Worm (Caenorhabditis elegans) whole organism, young adult: Measurements from ENCODE around the gene ints-7.

Experiments
- B0019.2 ChIP-seq: fragments of 200-800 bp; sonication (Bioruptor generic); conservative IDR thresholded peaks from 2 replicates; pipeline ENCODE4 v1.3.6; 2022; ENCODE audit warnings: missing genetic modification reagents, missing genetic modification characterization, missing compliant biosample characterization
- B0261.1 ChIP-seq: sonication (generic microtip); optimal IDR thresholded peaks from 2 replicates; lab custom pipeline; 2016; ENCODE audit warnings: mild to moderate bottlenecking, missing genetic modification characterization, moderate library complexity, missing compliant biosample characterization
- B0336.3 ChIP-seq: fragments of 200-800 bp; sonication (Bioruptor generic); IDR thresholded peaks from 2 replicates; pipeline ENCODE4 v1.3.6; 2022; ENCODE audit warnings: missing genetic modification characterization, missing compliant biosample characterization
- F10E7.11 ChIP-seq: sonication (generic microtip); optimal IDR thresholded peaks from 2 replicates; lab custom pipeline; 2017; ENCODE audit warnings: mild to moderate bottlenecking, missing genetic modification characterization, moderate library complexity, missing compliant biosample characterization
- F22D6.2 ChIP-seq: sonication (generic microtip); optimal IDR thresholded peaks from 2 replicates; lab custom pipeline; 2016; ENCODE audit warnings: mild to moderate bottlenecking, missing genetic modification characterization, missing compliant biosample characterization
- F33H1.4 ChIP-seq: fragments of 200-800 bp; sonication (Bioruptor generic); IDR thresholded peaks from 2 replicates; pipeline ENCODE4 v1.3.6; 2022; ENCODE audit warnings: missing genetic modification reagents, missing genetic modification characterization, missing compliant biosample characterization
- F57A8.1 ChIP-seq: fragments of 200-800 bp; sonication (Bioruptor generic); optimal IDR thresholded peaks from 2 replicates; lab custom pipeline; 2018; ENCODE audit warnings: mild to moderate bottlenecking, missing genetic modification characterization, moderate library complexity, missing compliant biosample characterization
- K11D2.4 ChIP-seq: fragments of 200-800 bp; sonication (Bioruptor generic); IDR thresholded peaks from 2 replicates; pipeline ENCODE4 v1.3.6; 2022; ENCODE audit warnings: missing genetic modification reagents, missing genetic modification characterization, missing compliant biosample characterization
- K12H6.12 ChIP-seq: fragments of 200-800 bp; sonication (Bioruptor generic); optimal IDR thresholded peaks from 2 replicates; lab custom pipeline; 2018; ENCODE audit warnings: mild to moderate bottlenecking, missing genetic modification characterization, missing compliant biosample characterization
- T26A5.8 ChIP-seq: sonication (generic microtip); optimal IDR thresholded peaks from 2 replicates; lab custom pipeline; 2016; ENCODE audit warnings: missing genetic modification characterization, missing compliant biosample characterization
- Y53F4B.3 ChIP-seq: fragments of 200-800 bp; sonication (Bioruptor generic); IDR thresholded peaks from 2 replicates; pipeline ENCODE4 v1.3.6; 2022; ENCODE audit warnings: missing genetic modification reagents, missing genetic modification characterization, missing compliant biosample characterization
- Y56A3A.18 ChIP-seq: fragments of 200-800 bp; sonication (Bioruptor generic); IDR thresholded peaks from 2 replicates; pipeline ENCODE4 v1.3.6; 2022; ENCODE audit warnings: missing genetic modification reagents, missing genetic modification characterization, missing compliant biosample characterization
- ama-1 ChIP-seq, 3 experiments: fragments of 150-350 bp in 1 of 3; sonication (generic microtip) in 2 of 3; optimal IDR thresholded peaks; 2 replicates each; lab custom pipeline; 2014 to 2018; ENCODE audit warnings: missing biosample characterization in 2 of 3, missing genetic modification characterization in 2 of 3, missing genetic modification reagents in 2 of 3
- aptf-3 ChIP-seq: fragments of 200-800 bp; sonication (Bioruptor generic); IDR thresholded peaks from 2 replicates; pipeline ENCODE4 v1.3.6; 2022; ENCODE audit warnings: missing genetic modification characterization, missing compliant biosample characterization
- atf-7 ChIP-seq: sonication (generic microtip); optimal IDR thresholded peaks from 2 replicates; lab custom pipeline; 2017; ENCODE audit warnings: mild to moderate bottlenecking, missing genetic modification characterization, missing compliant biosample characterization
- bed-1 ChIP-seq: fragments of 200-800 bp; sonication (Bioruptor generic); IDR thresholded peaks from 2 replicates; pipeline ENCODE4 v1.3.6; 2022; ENCODE audit warnings: missing genetic modification reagents, missing genetic modification characterization, missing compliant biosample characterization
- bed-2 ChIP-seq: fragments of 200-800 bp; sonication (Bioruptor generic); IDR thresholded peaks from 2 replicates; pipeline ENCODE4 v1.3.6; 2022; ENCODE audit warnings: missing genetic modification reagents, missing genetic modification characterization, missing compliant biosample characterization
- cebp-2 ChIP-seq: fragments of 200-800 bp; sonication (Bioruptor generic); IDR thresholded peaks from 2 replicates; pipeline ENCODE4 v1.3.6; 2022; ENCODE audit warnings: missing genetic modification characterization, missing compliant biosample characterization
- ceh-27 ChIP-seq: fragments of 200-800 bp; sonication (Bioruptor generic); optimal IDR thresholded peaks from 2 replicates; lab custom pipeline; 2018; ENCODE audit warnings: mild to moderate bottlenecking, missing genetic modification characterization, moderate library complexity, missing compliant biosample characterization
- ceh-58 ChIP-seq: fragments of 200-800 bp; sonication (Bioruptor generic); IDR thresholded peaks from 2 replicates; pipeline ENCODE4 v1.3.6; 2022; ENCODE audit warnings: missing genetic modification characterization, missing compliant biosample characterization
- die-1 ChIP-seq: sonication (generic microtip); optimal IDR thresholded peaks from 2 replicates; lab custom pipeline; 2016; ENCODE audit warnings: missing genotype, mild to moderate bottlenecking, missing genetic modification characterization, missing compliant biosample characterization
- ekl-4 ChIP-seq: fragments of 200-800 bp; sonication (Bioruptor generic); IDR thresholded peaks from 2 replicates; pipeline ENCODE4 v1.3.6; 2022; ENCODE audit warnings: missing genetic modification reagents, missing genetic modification characterization, missing compliant biosample characterization
- gei-17 ChIP-seq: fragments of 200-800 bp; sonication (Bioruptor generic); optimal IDR thresholded peaks from 2 replicates; lab custom pipeline; 2018; ENCODE audit warnings: mild to moderate bottlenecking, missing genetic modification characterization, missing compliant biosample characterization
- hlh-12 ChIP-seq: sonication (generic microtip); optimal IDR thresholded peaks from 2 replicates; lab custom pipeline; 2016; ENCODE audit warnings: missing genetic modification characterization, missing compliant biosample characterization
- hmg-1.2 ChIP-seq: fragments of 200-800 bp; sonication (Bioruptor generic); IDR thresholded peaks from 2 replicates; pipeline ENCODE4 v1.3.6; 2022; ENCODE audit warnings: missing genetic modification reagents, missing genetic modification characterization, missing compliant biosample characterization
- let-526 ChIP-seq: fragments of 200-800 bp; sonication (Bioruptor generic); IDR thresholded peaks from 2 replicates; pipeline ENCODE4 v1.3.6; 2022; ENCODE audit warnings: missing genetic modification reagents, missing genetic modification characterization, missing compliant biosample characterization
- let-607 ChIP-seq, 2 experiments: fragments of 200-800 bp in 1 of 2; sonication (Bioruptor generic) in 1 of 2; sonication (generic microtip) in 1 of 2; optimal IDR thresholded peaks; 2 replicates each; lab custom pipeline; 2016 to 2018; ENCODE audit warnings: mild to moderate bottlenecking in 2 of 2, missing compliant biosample characterization in 2 of 2, missing genetic modification characterization in 2 of 2, moderate library complexity in 2 of 2, missing genotype in 1 of 2
- lin-35 ChIP-seq, 3 experiments: fragments of 150-350 bp in 2 of 3; sonication (generic microtip) in 1 of 3; optimal IDR thresholded peaks; 2 replicates each; lab custom pipeline; 2014 to 2018; ENCODE audit warnings: missing biosample characterization in 3 of 3, missing genetic modification characterization in 3 of 3, missing genetic modification reagents in 3 of 3
- lin-54 ChIP-seq: fragments of 200-800 bp; sonication (Bioruptor generic); optimal IDR thresholded peaks from 2 replicates; lab custom pipeline; 2018; ENCODE audit warnings: mild to moderate bottlenecking, missing genetic modification characterization, missing compliant biosample characterization
- lir-1 ChIP-seq: fragments of 200-800 bp; sonication (Bioruptor generic); conservative IDR thresholded peaks from 2 replicates; pipeline ENCODE4 v1.3.6; 2022; ENCODE audit warnings: missing genetic modification reagents, missing genetic modification characterization, missing compliant biosample characterization
- lsl-1 ChIP-seq: fragments of 200-800 bp; sonication (Bioruptor generic); optimal IDR thresholded peaks from 2 replicates; lab custom pipeline; 2018; ENCODE audit warnings: mild to moderate bottlenecking, missing genetic modification characterization, moderate library complexity, missing compliant biosample characterization
- madf-10 ChIP-seq: sonication (generic microtip); optimal IDR thresholded peaks from 2 replicates; lab custom pipeline; 2016; ENCODE audit warnings: mild to moderate bottlenecking, missing genetic modification characterization, missing compliant biosample characterization
- mel-28 ChIP-seq: sonication (generic microtip); optimal IDR thresholded peaks from 2 replicates; lab custom pipeline; 2016; ENCODE audit warnings: borderline replicate concordance, mild to moderate bottlenecking, missing genetic modification characterization, missing compliant biosample characterization
- mes-4 ChIP-seq: sonication (generic microtip); optimal IDR thresholded peaks from 2 replicates; lab custom pipeline; 2016; ENCODE audit warnings: missing genotype, missing genetic modification characterization, missing compliant biosample characterization
- mxl-1 ChIP-seq: sonication (generic microtip); optimal IDR thresholded peaks from 2 replicates; lab custom pipeline; 2016; ENCODE audit warnings: missing genetic modification characterization, missing compliant biosample characterization
- nhr-90 ChIP-seq: sonication (generic microtip); optimal IDR thresholded peaks from 2 replicates; lab custom pipeline; 2016; ENCODE audit warnings: missing genotype, mild to moderate bottlenecking, missing genetic modification characterization, missing compliant biosample characterization
- rec-8 ChIP-seq, 2 experiments: sonication (generic microtip); optimal IDR thresholded peaks; 2 replicates each; lab custom pipeline; 2016; ENCODE audit warnings: mild to moderate bottlenecking in 2 of 2, missing genetic modification characterization in 2 of 2, missing genetic modification reagents in 2 of 2, missing genotype in 2 of 2, missing biosample characterization in 1 of 2, missing compliant biosample characterization in 1 of 2, moderate library complexity in 1 of 2
- snpc-1.1 ChIP-seq: sonication (generic microtip); optimal IDR thresholded peaks from 2 replicates; lab custom pipeline; 2017; ENCODE audit warnings: missing genetic modification characterization, mild to moderate bottlenecking, missing compliant biosample characterization, antibody characterized with exemption, moderate library complexity, missing genotype, missing genetic modification reagents; ENCODE audit not compliant: insufficient read depth
- somi-1 ChIP-seq: fragments of 200-800 bp; sonication (Bioruptor generic); optimal IDR thresholded peaks from 2 replicates; lab custom pipeline; 2018; ENCODE audit warnings: mild to moderate bottlenecking, missing genetic modification characterization, missing compliant biosample characterization
- sptf-2 ChIP-seq: fragments of 200-800 bp; sonication (Bioruptor generic); optimal IDR thresholded peaks from 2 replicates; lab custom pipeline; 2018; ENCODE audit warnings: mild to moderate bottlenecking, missing genetic modification characterization, missing compliant biosample characterization
- tlf-1 ChIP-seq: fragments of 200-800 bp; sonication (Bioruptor generic); optimal IDR thresholded peaks from 2 replicates; lab custom pipeline; 2018; ENCODE audit warnings: mild to moderate bottlenecking, missing genetic modification characterization, missing compliant biosample characterization
- unc-130 ChIP-seq: sonication (generic microtip); optimal IDR thresholded peaks from 2 replicates; lab custom pipeline; 2016; ENCODE audit warnings: missing genetic modification reagents, missing genetic modification characterization, missing compliant biosample characterization
- unc-62 ChIP-seq: fragments of 150-350 bp; optimal IDR thresholded peaks from 2 replicates; lab custom pipeline; 2014; ENCODE audit warnings: missing biosample characterization, missing genetic modification reagents, missing genetic modification characterization
- zfh-2 ChIP-seq: fragments of 200-800 bp; sonication (Bioruptor generic); conservative IDR thresholded peaks from 2 replicates; pipeline ENCODE4 v1.3.6; 2022; ENCODE audit warnings: missing genetic modification reagents, missing genetic modification characterization, missing compliant biosample characterization
- zim-3 ChIP-seq: sonication (generic microtip); optimal IDR thresholded peaks from 2 replicates; lab custom pipeline; 2017; ENCODE audit warnings: mild to moderate bottlenecking, missing genetic modification characterization, moderate library complexity, missing compliant biosample characterization
- ztf-18 ChIP-seq: sonication (generic microtip); optimal IDR thresholded peaks from 2 replicates; lab custom pipeline; 2016; ENCODE audit warnings: missing genotype, mild to moderate bottlenecking, missing genetic modification characterization, missing compliant biosample characterization
- ztf-25 ChIP-seq: fragments of 200-800 bp; sonication (Bioruptor generic); IDR thresholded peaks from 2 replicates; pipeline ENCODE4 v1.3.6; 2022; ENCODE audit warnings: missing genetic modification reagents, missing genetic modification characterization, missing compliant biosample characterization

Gene ints-7

DNA sequence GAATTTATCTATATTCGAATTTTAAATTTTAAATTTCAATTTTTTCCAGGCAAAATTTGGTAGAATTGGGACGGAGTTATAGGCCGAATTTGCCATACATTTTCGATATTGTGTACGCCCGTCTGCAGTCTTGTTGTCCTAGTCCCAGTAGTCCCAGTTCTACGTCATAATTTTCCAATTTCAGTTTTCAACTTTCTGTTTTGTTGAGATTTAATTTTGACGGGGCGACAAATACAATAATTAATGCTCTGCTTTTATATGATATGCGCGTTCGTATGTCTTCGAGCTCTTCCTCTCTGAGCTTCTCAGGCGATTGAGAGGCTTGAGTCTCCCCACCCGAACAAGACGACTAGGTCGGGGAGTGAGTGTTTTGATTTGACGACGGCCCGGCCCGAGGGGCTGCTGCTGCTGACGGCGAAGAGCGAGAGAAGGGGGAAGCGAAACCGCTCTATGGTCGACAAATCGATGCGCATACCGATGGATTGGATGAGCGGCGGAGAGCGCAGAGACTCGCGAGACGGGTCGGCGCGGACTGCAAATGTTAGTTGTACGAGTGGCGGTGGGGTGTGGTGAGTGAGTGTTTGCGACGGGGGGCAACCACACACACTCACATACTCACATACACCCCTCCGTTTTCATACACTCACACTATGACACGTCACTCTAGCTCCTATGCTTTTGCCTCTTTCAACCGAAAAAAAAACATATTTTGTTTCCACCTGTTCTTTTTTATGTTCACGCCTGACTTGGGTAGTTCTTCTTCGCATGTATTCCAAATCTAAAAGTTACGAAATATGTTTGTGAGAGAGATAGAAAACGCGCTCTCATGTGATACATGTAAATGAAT, 52.3 kb downstream of the ints-7 start (continued):
- TF ChIP-seq mxl-1 (tag; lab: Kevin White, UChicago) = no peak
- no peak for TF ChIP-seq ceh-58 (GFP tag; lab: Robert Waterston, UW)
- peak; percentile 90 for TF ChIP-seq ceh-27
- TF ChIP-seq Y53F4B.3 = no peak
- peak; percentile 99 for TF ChIP-seq zfh-2
- TF ChIP-seq lsl-1 = peak; percentile 3
- TF ChIP-seq zim-3 (tag; lab: Kevin White, UChicago) = peak; percentile 28
- TF ChIP-seq mel-28 (tag; lab: Kevin White, UChicago) = no peak
- peak; percentile 65 for TF ChIP-seq let-526 (GFP tag; lab: Robert Waterston, UW)
- no peak for TF ChIP-seq F57A8.1 (GFP tag; lab: Kevin White, UChicago)
- TF ChIP-seq T26A5.8 = no peak
- peak; percentile 39 for TF ChIP-seq ztf-18 (tag; lab: Kevin White, UChicago)
- peak; percentile 14 for TF ChIP-seq lin-54 (GFP tag; lab: Kevin White, UChicago)
- TF ChIP-seq madf-10 = peak; percentile 87
- peak; percentile 52 for TF ChIP-seq nhr-90
- TF ChIP-seq cebp-2 (GFP tag; lab: Robert Waterston, UW) = 0 out of 2 replicates have a peak, but pooled peaks have one; percentile 30
- no peak for TF ChIP-seq rec-8 (tag; optimal IDR thresholded peaks at IDR 0.05; lab: Kevin White, UChicago)
- TF ChIP-seq ekl-4 (GFP tag; lab: Robert Waterston, UW) = peak; percentile 63; the same call in 1 of the 2 replicates
- peak; percentile 55 for TF ChIP-seq K11D2.4 (GFP tag; lab: Robert Waterston, UW)
- TF ChIP-seq tlf-1 (GFP tag; lab: Kevin White, UChicago) = no peak
- no peak for TF ChIP-seq ztf-25 (GFP tag; lab: Robert Waterston, UW)
- no peak for TF ChIP-seq bed-1 (GFP tag; lab: Robert Waterston, UW)
- no peak for TF ChIP-seq snpc-1.1 (tag; lab: Kevin White, UChicago)
- no peak for TF ChIP-seq unc-130
- TF ChIP-seq Y56A3A.18 (GFP tag; lab: Robert Waterston, UW) = no peak
- TF ChIP-seq F10E7.11 (tag; lab: Kevin White, UChicago) = no peak
- no peak for TF ChIP-seq F33H1.4
- peak; percentile 53 for TF ChIP-seq die-1 (tag; lab: Kevin White, UChicago)
- no peak for TF ChIP-seq B0019.2 (GFP tag; lab: Robert Waterston, UW)
- TF ChIP-seq mes-4 (tag; lab: Kevin White, UChicago) = no peak
- 0 out of 2 replicates have a peak, but pooled peaks have one; percentile 57 for TF ChIP-seq bed-2 (GFP tag; lab: Robert Waterston, UW)
- peak; percentile 81 for TF ChIP-seq K12H6.12
- no peak for TF ChIP-seq sptf-2
- no peak for TF ChIP-seq hlh-12 (tag; lab: Kevin White, UChicago)
- TF ChIP-seq let-607 (tag; optimal IDR thresholded peaks at IDR 0.05; lab: Kevin White, UChicago) = peak; percentile 91 to 92
- no peak for TF ChIP-seq B0261.1
- no peak for TF ChIP-seq F22D6.2 (tag; lab: Kevin White, UChicago)

DNA sequence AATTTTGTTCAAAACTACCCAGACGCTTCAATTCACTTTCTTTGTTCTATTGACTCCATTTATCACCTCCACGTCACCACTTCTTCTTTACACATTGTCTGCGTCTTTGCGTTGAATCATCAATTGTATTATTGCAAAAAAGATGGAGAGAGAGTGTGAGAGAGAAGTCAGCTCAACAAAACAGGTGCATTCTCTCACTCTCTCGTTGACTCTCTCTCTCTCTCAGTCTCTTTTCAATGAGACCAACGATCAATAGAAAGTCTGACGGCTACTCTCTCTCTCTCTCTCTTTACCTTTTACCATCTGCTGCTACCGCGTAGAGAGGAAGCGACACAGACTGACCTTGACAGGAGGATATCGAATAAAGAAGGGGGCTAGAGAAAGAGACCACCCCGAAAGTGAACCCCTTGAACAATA, 53.1 kb downstream of the ints-7 start:
- TF ChIP-seq ama-1 (optimal IDR thresholded peaks at IDR 0.05; lab: Kevin White, UChicago) (peak; percentile 93), ama-1 (GFP tag; optimal IDR thresholded peaks at IDR 0.05; lab: Kevin White, UChicago) (peak in 1 of 2 experiments; percentile 33), atf-7 (tag; lab: Kevin White, UChicago) (peak; percentile 58), K11D2.4 (GFP tag; lab: Robert Waterston, UW) (peak; percentile 20; the same call in 1 of the 2 replicates), lir-1 (GFP tag; lab: Robert Waterston, UW) (no peak), ceh-27 (peak; percentile 67), hmg-1.2 (GFP tag; lab: Robert Waterston, UW) (peak; percentile 58), gei-17 (GFP tag; lab: Kevin White, UChicago) (peak; percentile 44), somi-1 (GFP tag; lab: Kevin White, UChicago) (peak; percentile 77), let-607 (tag; optimal IDR thresholded peaks at IDR 0.05; lab: Kevin White, UChicago) (peak in 1 of 2 experiments; percentile 76), F22D6.2 (tag; lab: Kevin White, UChicago) (no peak), B0336.3 (GFP tag; lab: Robert Waterston, UW) (peak; percentile 23; the same call in 1 of the 2 replicates), unc-62 (GFP tag; lab: Kevin White, UChicago) (peak; percentile 70), lin-35 (GFP tag; optimal IDR thresholded peaks at IDR 0.05; lab: Kevin White, UChicago) (peak in 1 of 3 experiments; percentile 46), aptf-3 (no peak)
